Fruit fly (Drosophila melanogaster) whole organism, pupa: ENCODE data around the gene CG13994.
A peak's percentile ranks its signal among the peaks of the same experiment; 100 is the strongest.

Experiments used
- CG10348 ChIP-seq: fragments of 200-800 bp; sonication (Bioruptor generic); IDR thresholded peaks from 2 replicates; pipeline ENCODE4 v1.3.6; 2022; ENCODE audit warnings: missing biosample characterization, missing genetic modification characterization
- CG12605 ChIP-seq: fragments of 200-800 bp; sonication (Bioruptor generic); IDR thresholded peaks from 2 replicates; pipeline ENCODE4 v1.3.6; 2022; ENCODE audit warnings: missing biosample characterization, missing genetic modification characterization
- CG13204 ChIP-seq: fragments of 200-800 bp; sonication (Bioruptor generic); optimal IDR thresholded peaks from 2 replicates; lab custom pipeline; 2018; ENCODE audit warnings: missing biosample characterization, mild to moderate bottlenecking, missing genetic modification characterization, moderate library complexity
- CG14655 ChIP-seq: fragments of 200-800 bp; sonication (Bioruptor generic); optimal IDR thresholded peaks from 3 replicates; lab custom pipeline; 2017; ENCODE audit warnings: mild to moderate bottlenecking, missing biosample characterization, missing genetic modification reagents, missing genetic modification characterization
- CG15710 ChIP-seq: fragments of 200-800 bp; sonication (Bioruptor generic); optimal IDR thresholded peaks from 2 replicates; lab custom pipeline; 2018; ENCODE audit warnings: missing biosample characterization, mild to moderate bottlenecking, missing genetic modification characterization, moderate library complexity
- CG17806 ChIP-seq: fragments of 200-800 bp; sonication (Bioruptor generic); optimal IDR thresholded peaks from 2 replicates; lab custom pipeline; 2018; ENCODE audit warnings: missing biosample characterization, mild to moderate bottlenecking, missing genetic modification characterization, moderate library complexity
- CG32121 ChIP-seq: fragments of 200-800 bp; sonication (Bioruptor generic); IDR thresholded peaks from 2 replicates; pipeline ENCODE4 v1.3.6; 2022; ENCODE audit warnings: missing biosample characterization, missing genetic modification characterization
- CG34367 ChIP-seq: fragments of 200-800 bp; sonication (Bioruptor generic); optimal IDR thresholded peaks from 2 replicates; lab custom pipeline; 2018; ENCODE audit warnings: missing biosample characterization, mild to moderate bottlenecking, missing genetic modification characterization
- CG4496 ChIP-seq: fragments of 200-800 bp; sonication (Bioruptor generic); IDR thresholded peaks from 3 replicates; pipeline ENCODE4 v1.3.6; 2022; ENCODE audit warnings: missing biosample characterization, missing genetic modification characterization
- CG8159 ChIP-seq: fragments of 200-800 bp; sonication (Bioruptor generic); optimal IDR thresholded peaks from 3 replicates; lab custom pipeline; 2018; ENCODE audit warnings: missing biosample characterization, mild to moderate bottlenecking, missing genetic modification characterization, moderate library complexity
- CG8301 ChIP-seq: fragments of 200-800 bp; sonication (Bioruptor generic); optimal IDR thresholded peaks from 2 replicates; lab custom pipeline; 2018; ENCODE audit warnings: missing biosample characterization, mild to moderate bottlenecking, missing genetic modification characterization
- CG9948 ChIP-seq: fragments of 200-800 bp; sonication (Bioruptor generic); optimal IDR thresholded peaks from 2 replicates; lab custom pipeline; 2018; ENCODE audit warnings: missing biosample characterization, mild to moderate bottlenecking, missing genetic modification characterization, moderate library complexity
- D1 ChIP-seq: fragments of 200-800 bp; sonication (Bioruptor generic); optimal IDR thresholded peaks from 2 replicates; lab custom pipeline; 2018; ENCODE audit warnings: missing biosample characterization, mild to moderate bottlenecking, missing genetic modification characterization, moderate library complexity
- EcR ChIP-seq: fragments of 200-800 bp; sonication (Bioruptor generic); optimal IDR thresholded peaks from 3 replicates; lab custom pipeline; 2019; ENCODE audit warnings: missing biosample characterization, missing genetic modification characterization, mild to moderate bottlenecking, moderate library complexity, missing genetic modification reagents
- Ets98B ChIP-seq: fragments of 200-800 bp; sonication (Bioruptor generic); IDR thresholded peaks from 2 replicates; pipeline ENCODE4 v1.3.6; 2022; ENCODE audit warnings: missing biosample characterization, missing genetic modification characterization
- Pif1A ChIP-seq: fragments of 200-800 bp; sonication (Bioruptor generic); optimal IDR thresholded peaks from 3 replicates; lab custom pipeline; 2016; ENCODE audit warnings: missing biosample characterization, missing genetic modification characterization
- Pif1B ChIP-seq: fragments of 200-800 bp; sonication (Bioruptor generic); optimal IDR thresholded peaks from 3 replicates; lab custom pipeline; 2016; ENCODE audit warnings: missing biosample characterization, missing genetic modification characterization
- Snoo ChIP-seq: fragments of 200-800 bp; sonication (Bioruptor generic); optimal IDR thresholded peaks from 3 replicates; lab custom pipeline; 2017; ENCODE audit warnings: missing biosample characterization, mild to moderate bottlenecking, missing genetic modification characterization, inconsistent platforms
- fd96Ca ChIP-seq: fragments of 200-800 bp; sonication (Bioruptor generic); IDR thresholded peaks from 3 replicates; pipeline ENCODE4 v1.3.6; 2022; ENCODE audit warnings: missing biosample characterization, missing genetic modification characterization
- gl ChIP-seq: fragments of 200-800 bp; sonication (Bioruptor generic); optimal IDR thresholded peaks from 2 replicates; lab custom pipeline; 2018; ENCODE audit warnings: missing biosample characterization, mild to moderate bottlenecking, missing genetic modification characterization
- rn ChIP-seq: fragments of 200-800 bp; sonication (Bioruptor generic); IDR thresholded peaks from 2 replicates; pipeline ENCODE4 v1.3.6; 2022; ENCODE audit warnings: missing biosample characterization, missing genetic modification characterization

CG13994 gene

dm6 chr2L:6060210-6060609 lies 2.6 kb upstream of the CG13994 start, which contains the start of gene CG34180:
Gene CG34180 (plus strand): TSS chr2L:6060510.
- no peak for TF ChIP-seq fd96Ca (GFP tag; lab: Robert Waterston, UW)
- TF ChIP-seq CG17806 (tag; lab: Kevin White, UChicago): no peak
- no peak for TF ChIP-seq CG13204 (GFP tag; lab: Kevin White, UChicago)
- TF ChIP-seq CG8301 (tag; lab: Kevin White, UChicago): no peak
- TF ChIP-seq CG32121 (GFP tag; lab: Robert Waterston, UW): no peak
- TF ChIP-seq CG9948 (tag; lab: Kevin White, UChicago): no peak
- TF ChIP-seq Pif1A (GFP tag; lab: Kevin White, UChicago): no peak
- TF ChIP-seq CG14655 (GFP tag; lab: Kevin White, UChicago): no peak
- TF ChIP-seq gl (tag; lab: Kevin White, UChicago): no peak
- TF ChIP-seq CG8159 (tag; lab: Kevin White, UChicago): no peak
- no peak for TF ChIP-seq Ets98B
- no peak for TF ChIP-seq rn
- TF ChIP-seq CG4496 (GFP tag; lab: Robert Waterston, UW): no peak
- no peak for TF ChIP-seq CG10348 (GFP tag; lab: Robert Waterston, UW)
- no peak for TF ChIP-seq CG12605 (GFP tag; lab: Robert Waterston, UW)

dm6 chr2L:6065823-6066222 lies 3.0 kb downstream of the CG13994 start, which contains the start of the genes Fbw5 and CG9147:
Gene Fbw5 (minus strand): TSS chr2L:6065953.
Gene CG9147 (plus strand): TSS chr2L:6065997.
- TF ChIP-seq EcR (GFP tag; lab: Kevin White, UChicago) (peak; percentile 79), CG34367 (tag; lab: Kevin White, UChicago) (peak; percentile 100), CG13204 (GFP tag; lab: Kevin White, UChicago) (peak; percentile 97), Pif1A (GFP tag; lab: Kevin White, UChicago) (peak; percentile 100), Pif1B (GFP tag; lab: Kevin White, UChicago) (peak; percentile 100), fd96Ca (GFP tag; lab: Robert Waterston, UW) (peak; percentile 98), CG15710 (tag; lab: Kevin White, UChicago) (peak; percentile 100), Snoo (peak; percentile 100), CG9948 (tag; lab: Kevin White, UChicago) (peak; percentile 99), CG10348 (GFP tag; lab: Robert Waterston, UW) (peak; percentile 98), CG8159 (tag; lab: Kevin White, UChicago) (peak; percentile 99), Ets98B (peak; percentile 99), CG17806 (tag; lab: Kevin White, UChicago) (peak; percentile 99), CG4496 (GFP tag; lab: Robert Waterston, UW) (peak; percentile 100), CG8301 (tag; lab: Kevin White, UChicago) (peak; percentile 99), rn (peak; percentile 98), D1 (tag; lab: Kevin White, UChicago) (no peak), CG12605 (GFP tag; lab: Robert Waterston, UW) (peak; percentile 100), CG32121 (GFP tag; lab: Robert Waterston, UW) (peak; percentile 99), CG14655 (GFP tag; lab: Kevin White, UChicago) (peak; percentile 100), gl (tag; lab: Kevin White, UChicago) (peak; percentile 98)

- TF ChIP-seq CG10348 (GFP tag; lab: Robert Waterston, UW): no peak
- no peak for TF ChIP-seq CG32121 (GFP tag; lab: Robert Waterston, UW)
- TF ChIP-seq CG4496 (GFP tag; lab: Robert Waterston, UW): 0 out of 3 replicates have a peak, but pooled peaks have one; percentile 19
- peak; percentile 18; the same call in 1 of the 2 replicates for TF ChIP-seq Ets98B
- no peak for TF ChIP-seq CG14655 (GFP tag; lab: Kevin White, UChicago)
Measured at dm6 chr2L:6068544-6069251, 5.9 kb downstream of the CG13994 start, which contains the start of the genes CG9150 and Pfdn1. Gene CG9150 (minus strand): TSS chr2L:6068594. Gene Pfdn1 (plus strand): TSS chr2L:6069079.

- TF ChIP-seq CG10348 (GFP tag; lab: Robert Waterston, UW) (no peak), CG8301 (tag; lab: Kevin White, UChicago) (peak; percentile 50), CG4496 (GFP tag; lab: Robert Waterston, UW) (peak; percentile 76), fd96Ca (GFP tag; lab: Robert Waterston, UW) (peak; percentile 56; the same call in 1 of the 3 replicates), CG17806 (tag; lab: Kevin White, UChicago) (peak; percentile 33), CG34367 (tag; lab: Kevin White, UChicago) (peak; percentile 18), CG32121 (GFP tag; lab: Robert Waterston, UW) (0 out of 2 replicates have a peak, but pooled peaks have one; percentile 34), Snoo (peak; percentile 49), CG15710 (tag; lab: Kevin White, UChicago) (peak; percentile 50), CG12605 (GFP tag; lab: Robert Waterston, UW) (0 out of 2 replicates have a peak, but pooled peaks have one; percentile 33), rn (peak; percentile 36; the same call in 1 of the 2 replicates), Pif1A (GFP tag; lab: Kevin White, UChicago) (no peak), Ets98B (peak; percentile 58; the same call in 1 of the 2 replicates), CG9948 (tag; lab: Kevin White, UChicago) (peak; percentile 22), EcR (GFP tag; lab: Kevin White, UChicago) (no peak)
Measured at dm6 chr2L:6070656-6071231, 8.0 kb downstream of the CG13994 start, which contains the start of the genes CG9154 and Kr-h2. Gene CG9154 (minus strand): TSS chr2L:6070686. Gene Kr-h2 (plus strand): TSS chr2L:6070990.

dm6 chr2L:6072124-6072523 lies 9.3 kb downstream of the CG13994 start:
- TF ChIP-seq CG9948 (tag; lab: Kevin White, UChicago) (no peak), CG17806 (tag; lab: Kevin White, UChicago) (no peak), CG8159 (tag; lab: Kevin White, UChicago) (no peak), fd96Ca (GFP tag; lab: Robert Waterston, UW) (no peak), CG15710 (tag; lab: Kevin White, UChicago) (no peak), CG10348 (GFP tag; lab: Robert Waterston, UW) (no peak), CG34367 (tag; lab: Kevin White, UChicago) (no peak)
